Fruit fly (Drosophila melanogaster): ENCODE results near the gene CG12643.

Gene CG12643

dm6 chrX:10243540-10243939, 21.5 kb downstream of the CG12643 start:
- TF ChIP-seq noc (tag; optimal IDR thresholded peaks at IDR 0.05), result no peak

DNA sequence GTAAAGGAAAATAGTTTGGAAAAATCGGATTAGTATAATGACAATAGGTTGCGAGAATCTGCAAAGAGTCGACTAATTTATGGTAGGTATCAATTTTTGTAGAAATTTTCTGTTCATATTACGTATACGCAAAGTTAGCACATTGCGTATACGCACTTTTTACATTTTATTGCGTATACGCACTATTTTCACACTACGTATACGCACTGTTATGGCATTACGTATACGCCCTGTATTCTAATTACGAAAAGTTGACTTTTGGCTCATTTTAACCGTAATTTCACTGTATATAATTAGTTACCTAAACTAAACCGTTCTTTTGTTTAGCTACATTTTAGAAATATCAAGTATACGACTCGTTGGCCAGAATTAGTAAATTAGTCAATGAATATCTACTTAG, 22.2 kb downstream of the CG12643 start:
- no peak for TF ChIP-seq noc (tag; optimal IDR thresholded peaks at IDR 0.05)

DNA sequence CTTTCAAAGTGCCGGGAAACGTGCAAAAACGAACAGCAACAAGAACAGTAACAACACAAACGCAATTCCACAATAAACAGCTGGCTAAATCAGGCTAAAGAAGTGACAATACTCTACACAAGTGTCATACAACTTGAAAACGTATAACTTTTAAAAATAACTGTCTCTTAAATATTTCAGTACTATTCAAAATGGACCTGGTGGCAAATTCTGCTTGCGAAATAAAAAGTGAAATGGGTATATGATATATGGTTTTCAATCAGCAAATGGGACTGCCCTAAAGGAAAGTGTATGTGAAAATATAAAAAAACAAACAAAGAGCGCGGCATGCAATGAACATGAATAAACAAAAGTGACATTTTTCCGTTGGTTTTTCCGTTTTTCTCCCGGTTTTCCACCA, 23.1 kb downstream of the CG12643 start:
- no peak for TF ChIP-seq noc (tag; optimal IDR thresholded peaks at IDR 0.05)

DNA sequence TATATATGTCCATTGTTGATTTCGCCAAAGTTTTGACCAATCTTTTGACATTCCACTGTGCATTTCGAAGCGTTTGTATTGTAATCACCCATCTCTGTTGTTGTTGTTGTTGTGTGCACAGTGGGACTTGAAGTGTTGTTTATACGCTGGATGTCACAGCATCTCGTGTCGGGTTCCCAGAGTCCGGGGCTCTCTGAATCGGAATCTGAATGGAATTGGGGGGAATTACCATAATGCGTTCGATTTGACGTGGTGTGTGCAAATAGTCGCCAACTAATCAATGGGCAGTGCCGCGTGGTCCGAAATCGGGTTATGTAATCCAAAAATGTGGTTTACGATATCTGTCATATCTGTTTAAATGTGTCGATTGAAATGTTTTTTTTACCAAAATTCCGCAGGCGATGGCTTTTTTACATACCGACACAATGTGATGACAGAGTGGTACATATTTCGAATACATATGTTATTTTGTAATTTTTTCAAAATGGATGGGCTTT, 31.0 kb downstream of the CG12643 start:
- no peak for TF ChIP-seq noc (tag; optimal IDR thresholded peaks at IDR 0.05)

- no peak for TF ChIP-seq noc (tag; optimal IDR thresholded peaks at IDR 0.05)
Measured at dm6 chrX:10233065-10233464, 32.0 kb downstream of the CG12643 start, which contains the start of gene CG2961. CG2961 (minus strand) TSS chrX:10233080.

DNA sequence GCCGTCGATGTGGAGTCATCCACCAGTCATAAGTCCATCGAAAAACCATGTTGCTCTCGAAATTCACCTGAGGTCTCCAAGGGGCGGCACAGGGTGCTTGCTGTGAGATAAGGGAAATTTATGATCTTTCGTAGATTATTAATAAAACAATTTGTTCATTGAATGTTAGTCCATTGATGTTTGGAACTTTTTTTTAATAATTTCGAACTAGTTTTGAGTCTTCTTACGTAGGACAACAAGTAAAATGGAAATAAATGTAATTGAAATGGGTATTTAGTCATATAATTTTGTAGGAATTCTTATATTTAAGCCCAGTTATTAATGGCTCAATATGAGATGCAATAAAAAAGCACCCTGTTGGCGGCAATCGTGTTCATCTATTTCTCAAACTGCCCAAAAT, 32.6 kb downstream of the CG12643 start:
- peak; percentile 86 for TF ChIP-seq noc (tag; optimal IDR thresholded peaks at IDR 0.05)

DNA sequence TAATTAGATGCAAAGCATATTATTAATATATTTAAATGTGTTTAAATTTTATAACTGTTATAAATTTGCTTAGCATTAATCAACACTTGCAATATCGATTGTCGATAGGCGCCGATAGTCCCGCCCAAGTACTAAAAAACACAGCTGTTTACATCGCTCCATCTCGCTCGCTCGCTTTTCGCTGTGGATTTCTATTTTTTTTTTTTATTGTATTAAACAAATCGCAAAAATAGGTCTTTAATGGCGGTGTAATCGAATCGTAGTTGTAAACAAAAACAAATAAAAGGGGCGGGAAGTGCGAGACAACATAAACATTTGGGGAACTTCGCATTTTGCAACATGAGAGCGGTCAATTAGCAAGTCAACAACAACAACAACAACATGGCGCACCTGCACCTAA, 45.1 kb downstream of the CG12643 start, which contains the start of gene CG34408:
TSS of gene CG34408 (plus strand) at position 156 of the 400 bp plus-strand sequence.
- no peak for TF ChIP-seq noc (tag; optimal IDR thresholded peaks at IDR 0.05)

DNA sequence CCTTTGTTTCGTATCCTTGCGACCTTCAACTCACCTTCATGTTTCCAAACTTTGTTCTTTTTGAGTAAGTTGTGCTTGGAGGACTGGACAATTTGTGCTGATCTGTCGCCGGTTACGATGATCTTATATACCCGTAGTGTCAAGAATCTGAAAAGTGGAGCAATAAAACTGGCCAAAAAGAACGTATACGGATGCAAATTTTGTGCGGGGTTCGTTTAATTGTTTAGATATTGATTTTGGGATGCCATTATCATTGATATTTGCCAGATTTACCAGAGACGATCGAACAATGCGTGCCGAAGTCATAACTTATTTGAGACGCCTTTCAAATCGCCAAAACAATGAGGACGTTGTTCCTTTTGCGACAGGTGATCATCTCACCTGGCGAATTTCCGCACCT, 46.0 kb downstream of the CG12643 start, which contains the start of gene CG15308:
TSS of gene CG15308 (minus strand) at position 101 of the 400 bp plus-strand sequence.
- TF ChIP-seq noc (tag; optimal IDR thresholded peaks at IDR 0.05), result no peak

- no peak for TF ChIP-seq noc (tag; optimal IDR thresholded peaks at IDR 0.05)
Measured at dm6 chrX:10216634-10217239, 48.3 kb downstream of the CG12643 start, which contains the start of gene CG2962. CG2962 (minus strand) TSS chrX:10216642.
